Fruit fly (Drosophila melanogaster) whole organism, wandering third instar larva: ENCODE results near the gene ssx.
A peak's percentile ranks its signal among the peaks of the same experiment; 100 is the strongest.

Experiments used
- Abd-B ChIP-seq: fragments of >200 bp; optimal IDR thresholded peaks from 2 replicates; lab custom pipeline; 2017; ENCODE audit warnings: missing biosample characterization, missing genetic modification characterization
- CG32264 ChIP-seq: fragments of 200-800 bp; sonication (Bioruptor generic); optimal IDR thresholded peaks from 2 replicates; lab custom pipeline; 2016; ENCODE audit warnings: missing biosample characterization, missing genetic modification characterization
- CG9705 ChIP-seq: fragments of 200-800 bp; sonication (Bioruptor generic); optimal IDR thresholded peaks from 2 replicates; lab custom pipeline; 2018; ENCODE audit warnings: missing biosample characterization, mild to moderate bottlenecking, missing genetic modification characterization
- CrebA ChIP-seq: fragments of 200-800 bp; sonication (Bioruptor generic); optimal IDR thresholded peaks from 2 replicates; lab custom pipeline; 2016; ENCODE audit warnings: missing biosample characterization, mild to moderate bottlenecking, missing genetic modification characterization, borderline replicate concordance
- Dfd ChIP-seq: fragments of >200 bp; optimal IDR thresholded peaks from 2 replicates; lab custom pipeline; 2017; ENCODE audit warnings: missing biosample characterization, missing genetic modification characterization
- Dif ChIP-seq: fragments of 200-275, 200-300 bp; sonication (Bioruptor generic); optimal IDR thresholded peaks from 2 replicates; lab custom pipeline; 2018; ENCODE audit warnings: missing biosample characterization, missing genetic modification characterization; ENCODE audit not compliant: partially characterized antibody
- GATAd ChIP-seq: sonication (Bioruptor generic); optimal IDR thresholded peaks from 2 replicates; lab custom pipeline; 2016; ENCODE audit warnings: missing biosample characterization, missing genetic modification characterization
- HLH106 ChIP-seq: fragments of 200-800 bp; optimal IDR thresholded peaks from 3 replicates; lab custom pipeline; 2019; ENCODE audit warnings: missing biosample characterization, mild to moderate bottlenecking, missing genetic modification characterization, moderate library complexity
- Hnf4 ChIP-seq: fragments of 200-800 bp; sonication (Bioruptor generic); optimal IDR thresholded peaks from 2 replicates; lab custom pipeline; 2016; ENCODE audit warnings: missing biosample characterization, mild to moderate bottlenecking, missing genetic modification characterization
- Hr78 ChIP-seq: fragments of >200 bp; optimal IDR thresholded peaks from 2 replicates; lab custom pipeline; 2017; ENCODE audit warnings: missing biosample characterization, missing genetic modification characterization
- Hr83 ChIP-seq: fragments of 200-300 bp; sonication (Bioruptor generic); optimal IDR thresholded peaks from 2 replicates; lab custom pipeline; 2016; ENCODE audit warnings: missing biosample characterization, mild to moderate bottlenecking, missing genetic modification characterization, moderate library complexity; ENCODE audit not compliant: poor library complexity, severe bottlenecking
- Jra ChIP-seq: sonication (Bioruptor generic); optimal IDR thresholded peaks from 2 replicates; lab custom pipeline; 2016; ENCODE audit warnings: missing biosample characterization, missing genetic modification characterization
- Mio ChIP-seq: sonication (Bioruptor generic); optimal IDR thresholded peaks from 2 replicates; lab custom pipeline; 2016; ENCODE audit warnings: missing biosample characterization, missing genetic modification characterization
- Myc ChIP-seq: fragments of >200 bp; optimal IDR thresholded peaks from 2 replicates; lab custom pipeline; 2017
- N ChIP-seq: fragments of >200 bp; optimal IDR thresholded peaks from 2 replicates; lab custom pipeline; 2018; ENCODE audit warnings: missing biosample characterization, missing external identifiers, missing genetic modification characterization
- OdsH ChIP-seq: fragments of 200-800 bp; sonication (Bioruptor generic); optimal IDR thresholded peaks from 2 replicates; lab custom pipeline; 2016; ENCODE audit warnings: missing biosample characterization, mild to moderate bottlenecking, missing genetic modification characterization
- Rel ChIP-seq, 2 experiments: fragments of 200-800 bp; sonication (Bioruptor generic) in 1 of 2; optimal IDR thresholded peaks; 2 replicates in 1 of 2; 3 replicates in 1 of 2; lab custom pipeline; 2016 to 2019; ENCODE audit warnings: mild to moderate bottlenecking in 2 of 2, missing biosample characterization in 2 of 2, missing genetic modification characterization in 2 of 2, moderate library complexity in 1 of 2
- Sp1 ChIP-seq: fragments of 200-800 bp; sonication (Bioruptor generic); optimal IDR thresholded peaks from 3 replicates; lab custom pipeline; 2019; ENCODE audit warnings: missing biosample characterization, mild to moderate bottlenecking, missing genetic modification characterization, moderate library complexity
- Vsx2 ChIP-seq: fragments of 200-300, 225-300 bp; sonication (Bioruptor generic); optimal IDR thresholded peaks from 2 replicates; lab custom pipeline; 2018; ENCODE audit warnings: missing biosample characterization, missing genetic modification characterization; ENCODE audit not compliant: partially characterized antibody
- br ChIP-seq: fragments of 200-800 bp; sonication (Bioruptor generic); optimal IDR thresholded peaks from 2 replicates; lab custom pipeline; 2016; ENCODE audit warnings: missing biosample characterization, missing genetic modification characterization
- brk ChIP-seq: fragments of 200-800 bp; sonication (Bioruptor generic); optimal IDR thresholded peaks from 2 replicates; lab custom pipeline; 2016; ENCODE audit warnings: missing biosample characterization, mild to moderate bottlenecking, missing genetic modification characterization
- dl ChIP-seq, 2 experiments: fragments of 175-275, 200-275 bp in 1 of 2; fragments of 200-275 bp in 1 of 2; sonication (Bioruptor generic); optimal IDR thresholded peaks; lab custom pipeline; 2018; ENCODE audit warnings: mild to moderate bottlenecking in 2 of 2, missing biosample characterization in 2 of 2, missing genetic modification characterization in 2 of 2, moderate library complexity in 2 of 2; ENCODE audit not compliant: partially characterized antibody in 2 of 2, insufficient read depth in 1 of 2
- dmrt93B ChIP-seq: fragments of 200-800 bp; sonication (Bioruptor generic); optimal IDR thresholded peaks from 2 replicates; lab custom pipeline; 2018; ENCODE audit warnings: missing biosample characterization, mild to moderate bottlenecking, missing genetic modification characterization
- dsf ChIP-seq: sonication (Bioruptor generic); optimal IDR thresholded peaks from 2 replicates; lab custom pipeline; 2016; ENCODE audit warnings: missing biosample characterization, missing genetic modification characterization, borderline replicate concordance
- ey ChIP-seq: fragments of 200-800 bp; sonication (Bioruptor generic); optimal IDR thresholded peaks from 2 replicates; lab custom pipeline; 2016; ENCODE audit warnings: missing biosample characterization, missing genetic modification characterization
- foxo ChIP-seq, 2 experiments: fragments of 200-800 bp; sonication (Bioruptor generic); optimal IDR thresholded peaks; 2 replicates in 1 of 2; 3 replicates in 1 of 2; lab custom pipeline; 2016 to 2017; ENCODE audit warnings: missing biosample characterization in 2 of 2, missing genetic modification characterization in 2 of 2
- fru ChIP-seq: fragments of 200-800 bp; sonication (Bioruptor generic); optimal IDR thresholded peaks from 3 replicates; lab custom pipeline; 2016; ENCODE audit warnings: missing biosample characterization, mild to moderate bottlenecking, missing genetic modification characterization
- h ChIP-seq: fragments of 200-800 bp; sonication (Bioruptor generic); optimal IDR thresholded peaks from 3 replicates; lab custom pipeline; 2016; ENCODE audit warnings: missing biosample characterization, mild to moderate bottlenecking, missing genetic modification characterization
- jim ChIP-seq: fragments of 175-275, 200-325 bp; sonication (Bioruptor generic); optimal IDR thresholded peaks from 2 replicates; lab custom pipeline; 2016; ENCODE audit warnings: missing biosample characterization, mild to moderate bottlenecking, missing genetic modification characterization
- lola ChIP-seq: fragments of >200 bp; optimal IDR thresholded peaks from 2 replicates; lab custom pipeline; 2017; ENCODE audit warnings: missing biosample characterization, missing genetic modification characterization
- pan ChIP-seq: fragments of >200 bp; optimal IDR thresholded peaks from 2 replicates; lab custom pipeline; 2017
- psq ChIP-seq: fragments of 200-800 bp; sonication (Bioruptor generic); optimal IDR thresholded peaks from 3 replicates; lab custom pipeline; 2017; ENCODE audit warnings: missing biosample characterization, mild to moderate bottlenecking, missing genetic modification characterization, moderate library complexity
- rgr ChIP-seq: fragments of 200-800 bp; sonication (Bioruptor generic); optimal IDR thresholded peaks from 3 replicates; lab custom pipeline; 2016; ENCODE audit warnings: missing biosample characterization, mild to moderate bottlenecking, missing genetic modification characterization
- sage ChIP-seq: fragments of 200-800 bp; sonication (Bioruptor generic); optimal IDR thresholded peaks from 2 replicates; lab custom pipeline; 2016; ENCODE audit warnings: missing biosample characterization, mild to moderate bottlenecking, missing genetic modification characterization
- sv ChIP-seq: fragments of 200-800 bp; sonication (Bioruptor generic); optimal IDR thresholded peaks from 3 replicates; lab custom pipeline; 2016; ENCODE audit warnings: missing biosample characterization, missing genetic modification characterization
- tai ChIP-seq: sonication (Bioruptor generic); optimal IDR thresholded peaks from 2 replicates; lab custom pipeline; 2016; ENCODE audit warnings: missing biosample characterization, missing genetic modification characterization
- usp ChIP-seq: fragments of >200 bp; optimal IDR thresholded peaks from 2 replicates; lab custom pipeline; 2017; ENCODE audit warnings: missing biosample characterization, missing genetic modification characterization
- woc ChIP-seq: sonication (Bioruptor generic); optimal IDR thresholded peaks from 2 replicates; lab custom pipeline; 2016; ENCODE audit warnings: missing biosample characterization, mild to moderate bottlenecking, missing genetic modification characterization

ssx gene

dm6 chrX:1370104-1370802 lies at the start of gene ssx:
TSS of gene ssx (plus strand) at chrX:1370580.
- TF ChIP-seq dl (GFP tag; optimal IDR thresholded peaks at IDR 0.05; lab: Kevin White, UChicago; ENCODE audit: insufficient read depth in 1 of 2, partially characterized antibody in 2 of 2) (no peak), Mio (GFP tag; lab: Kevin White, UChicago) (no peak), Hr83 (peak; percentile 3), lola (GFP tag; lab: Kevin White, UChicago) (no peak), pan (no peak), usp (no peak), woc (GFP tag; lab: Kevin White, UChicago) (no peak), Jra (GFP tag; lab: Kevin White, UChicago) (no peak), Myc (lab: Kevin White, UChicago) (no peak), Dif (GFP tag; lab: Kevin White, UChicago) (no peak), CrebA (GFP tag; lab: Kevin White, UChicago) (no peak), CG32264 (no peak), sv (GFP tag; lab: Kevin White, UChicago) (peak; percentile 41), CG9705 (no peak), Abd-B (GFP tag; lab: Kevin White, UChicago) (no peak), fru (GFP tag; lab: Kevin White, UChicago) (peak; percentile 36), brk (GFP tag; lab: Kevin White, UChicago) (no peak), Vsx2 (GFP tag; lab: Kevin White, UChicago) (no peak), psq (GFP tag; lab: Kevin White, UChicago) (peak; percentile 30), HLH106 (tag; lab: Kevin White, UChicago) (peak; percentile 42), dmrt93B (no peak), tai (GFP tag; lab: Kevin White, UChicago) (no peak), GATAd (GFP tag; lab: Kevin White, UChicago) (no peak), Hr78 (GFP tag; lab: Kevin White, UChicago) (no peak), Hnf4 (GFP tag; lab: Kevin White, UChicago) (no peak), rgr (GFP tag; lab: Kevin White, UChicago) (peak; percentile 56), br (no peak), foxo (GFP tag; optimal IDR thresholded peaks at IDR 0.05; lab: Kevin White, UChicago) (peak in 1 of 2 experiments; percentile 64), jim (GFP tag; lab: Kevin White, UChicago) (no peak), ey (GFP tag; lab: Kevin White, UChicago) (peak; percentile 45), dsf (GFP tag; lab: Kevin White, UChicago) (no peak), N (no peak), h (peak; percentile 43), Rel (GFP tag; optimal IDR thresholded peaks at IDR 0.05; lab: Kevin White, UChicago) (no peak), Rel (tag; optimal IDR thresholded peaks at IDR 0.05; lab: Kevin White, UChicago) (no peak), OdsH (GFP tag; lab: Kevin White, UChicago) (peak; percentile 39), Sp1 (GFP tag; lab: Kevin White, UChicago) (peak; percentile 23), sage (GFP tag; lab: Kevin White, UChicago) (no peak), Dfd (GFP tag; lab: Kevin White, UChicago) (no peak)

- TF ChIP-seq Dfd (GFP tag; lab: Kevin White, UChicago) (no peak), Abd-B (GFP tag; lab: Kevin White, UChicago) (no peak), Jra (GFP tag; lab: Kevin White, UChicago) (peak; percentile 53), Rel (GFP tag; optimal IDR thresholded peaks at IDR 0.05; lab: Kevin White, UChicago) (no peak), Rel (tag; optimal IDR thresholded peaks at IDR 0.05; lab: Kevin White, UChicago) (peak; percentile 81), h (no peak), fru (GFP tag; lab: Kevin White, UChicago) (no peak), jim (GFP tag; lab: Kevin White, UChicago) (no peak), Hr78 (GFP tag; lab: Kevin White, UChicago) (no peak), tai (GFP tag; lab: Kevin White, UChicago) (no peak), dsf (GFP tag; lab: Kevin White, UChicago) (no peak), GATAd (GFP tag; lab: Kevin White, UChicago) (no peak), OdsH (GFP tag; lab: Kevin White, UChicago) (no peak), Hr83 (no peak), dmrt93B (no peak), sage (GFP tag; lab: Kevin White, UChicago) (no peak), woc (GFP tag; lab: Kevin White, UChicago) (no peak), rgr (GFP tag; lab: Kevin White, UChicago) (no peak), HLH106 (tag; lab: Kevin White, UChicago) (no peak), lola (GFP tag; lab: Kevin White, UChicago) (no peak), Mio (GFP tag; lab: Kevin White, UChicago) (no peak), Sp1 (GFP tag; lab: Kevin White, UChicago) (no peak), psq (GFP tag; lab: Kevin White, UChicago) (peak; percentile 43), ey (GFP tag; lab: Kevin White, UChicago) (no peak), sv (GFP tag; lab: Kevin White, UChicago) (no peak), foxo (GFP tag; optimal IDR thresholded peaks at IDR 0.05; lab: Kevin White, UChicago) (no peak)
Measured at dm6 chrX:1321043-1321442, 49.3 kb upstream of the ssx start.
